Fruit fly (Drosophila melanogaster) Kc167 (cell line): ENCODE data around the gene Fit2.

Experiments
- Myc ChIP-seq: fragments of >200 bp; optimal IDR thresholded peaks from 2 replicates; lab custom pipeline; 2017; ENCODE audit warnings: missing external identifiers
- Sin3A ChIP-seq: fragments of >200 bp; optimal IDR thresholded peaks from 2 replicates; lab custom pipeline; 2018; ENCODE audit warnings: missing external identifiers
- h ChIP-seq: fragments of >200 bp; optimal IDR thresholded peaks from 3 replicates; lab custom pipeline; 2018; ENCODE audit warnings: missing external identifiers
- insv ChIP-seq: fragments of >200 bp; optimal IDR thresholded peaks from 3 replicates; lab custom pipeline; 2018; ENCODE audit warnings: missing external identifiers
- psq ChIP-seq: fragments of >200 bp; optimal IDR thresholded peaks from 2 replicates; lab custom pipeline; 2017; ENCODE audit warnings: missing external identifiers
- ttk ChIP-seq: sonication (Bioruptor generic); optimal IDR thresholded peaks from 2 replicates; lab custom pipeline; 2017; ENCODE audit warnings: missing external identifiers

Gene Fit2

DNA sequence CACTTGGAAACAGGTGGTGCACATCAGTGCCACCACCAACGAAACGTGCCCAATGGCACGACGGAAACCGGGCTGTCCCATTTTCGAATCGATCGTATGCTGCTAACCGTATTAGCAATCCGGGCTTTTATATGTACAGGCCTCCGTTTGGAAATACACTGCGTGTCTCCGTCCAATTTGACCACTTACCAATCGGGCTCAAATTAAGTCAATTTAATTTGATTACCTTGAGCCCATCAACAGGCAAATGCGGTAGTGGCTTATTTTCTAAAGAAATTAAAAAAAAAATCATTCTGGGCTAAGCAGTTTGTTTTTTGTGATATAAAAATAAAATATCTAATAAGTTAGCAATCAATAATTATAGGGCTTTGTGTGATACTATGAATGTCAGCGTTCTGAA, 487 bp upstream of the Fit2 start, which contains the start of gene a10:
Gene a10, minus strand, starts transcription at position 101 of the 400 bp plus-strand sequence.
- no peak for TF ChIP-seq h (lab: Kevin White, UChicago)
- TF ChIP-seq Myc (lab: Kevin White, UChicago) = no peak
- TF ChIP-seq psq = no peak
- TF ChIP-seq Sin3A = no peak
- no peak for TF ChIP-seq insv (lab: Kevin White, UChicago)

dm6 chr3L:17027310-17027709, 3.2 kb downstream of the Fit2 start, which contains the start of gene CG7730:
CG7730 (plus strand) TSS chr3L:17027515.
- TF ChIP-seq insv (lab: Kevin White, UChicago) (no peak), psq (no peak), ttk (lab: Kevin White, UChicago) (no peak), h (lab: Kevin White, UChicago) (no peak), Myc (lab: Kevin White, UChicago) (no peak), Sin3A (no peak)

DNA sequence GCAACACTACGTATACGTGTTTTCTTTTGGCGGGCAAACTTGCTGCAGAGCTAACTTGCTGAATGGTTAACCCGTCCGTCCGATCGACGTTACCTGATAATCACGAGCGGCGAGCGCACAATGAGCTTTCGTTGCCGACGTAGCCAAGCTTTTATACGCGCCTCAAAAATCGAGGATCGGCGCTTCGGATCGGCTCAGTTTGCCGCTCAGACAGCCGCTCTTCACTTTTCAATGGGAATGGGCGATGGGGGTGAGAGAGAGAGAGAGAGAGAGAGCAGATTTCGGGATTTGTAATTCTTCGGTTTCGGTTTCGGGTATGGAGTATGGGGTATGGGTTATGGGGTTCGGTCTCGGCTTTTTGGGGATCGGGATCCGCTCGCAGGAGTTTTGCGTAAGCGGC, 7.8 kb downstream of the Fit2 start, which contains the start of gene Ilp8:
Gene Ilp8, minus strand, starts transcription at position 110 of the 400 bp plus-strand sequence.
- no peak for TF ChIP-seq Myc (lab: Kevin White, UChicago)
- TF ChIP-seq insv (lab: Kevin White, UChicago) = no peak
- TF ChIP-seq Sin3A = no peak
- no peak for TF ChIP-seq ttk (lab: Kevin White, UChicago)
- no peak for TF ChIP-seq psq
- no peak for TF ChIP-seq h (lab: Kevin White, UChicago)

DNA sequence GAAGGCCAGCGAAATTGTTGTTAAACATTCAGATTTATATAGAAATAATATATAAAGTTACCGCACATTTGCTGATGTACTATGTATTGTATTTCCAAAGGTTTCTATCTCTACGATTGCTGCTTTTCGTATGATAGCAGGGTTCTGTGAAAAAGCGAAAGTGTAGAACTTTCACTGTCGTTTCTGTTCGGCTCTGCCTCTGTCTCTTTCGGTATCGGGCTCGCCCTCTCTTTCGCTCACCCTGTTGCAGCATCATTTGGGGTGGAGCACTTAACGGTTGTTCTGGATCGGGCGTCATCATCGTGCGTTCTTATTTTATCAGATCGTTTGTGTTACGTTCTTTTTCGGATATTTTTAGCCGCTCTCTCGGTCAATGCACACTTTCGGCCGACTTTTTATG, 9.2 kb downstream of the Fit2 start:
- TF ChIP-seq ttk (lab: Kevin White, UChicago) = no peak
- TF ChIP-seq Sin3A = no peak
- no peak for TF ChIP-seq Myc (lab: Kevin White, UChicago)
- no peak for TF ChIP-seq psq
- no peak for TF ChIP-seq insv (lab: Kevin White, UChicago)
- TF ChIP-seq h (lab: Kevin White, UChicago) = no peak

DNA sequence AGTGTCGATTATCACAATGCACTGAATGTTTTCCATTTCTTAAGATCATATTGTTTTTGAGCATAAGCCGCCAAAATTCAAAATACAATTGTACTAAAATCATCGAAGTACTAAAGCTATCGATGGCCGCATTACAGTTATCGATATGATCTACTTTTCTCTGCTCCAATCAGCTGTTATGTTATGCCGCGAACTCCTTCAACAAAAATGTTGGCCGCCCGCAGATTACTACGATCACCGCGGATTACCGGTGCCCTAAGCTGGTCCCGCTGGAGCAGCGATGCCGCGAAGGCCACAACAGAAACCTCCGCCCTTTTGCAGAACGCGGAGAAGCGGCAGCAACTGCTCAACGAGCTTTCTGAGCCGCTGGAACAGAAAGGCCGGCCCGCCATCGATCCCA, 11.4 kb downstream of the Fit2 start, which contains the start of gene beg:
Gene beg, plus strand, starts transcription at position 177 of the 400 bp plus-strand sequence.
- TF ChIP-seq psq (no peak), Sin3A (no peak)

dm6 chr3L:17042297-17042921, 18.3 kb downstream of the Fit2 start, which contains the start of the genes scaf6 and Papst2:
scaf6 (minus strand) TSS chr3L:17042574.
Papst2 (plus strand) TSS chr3L:17042797.
- TF ChIP-seq h (lab: Kevin White, UChicago) (no peak), psq (no peak), Sin3A (no peak), Myc (lab: Kevin White, UChicago) (no peak), ttk (lab: Kevin White, UChicago) (no peak), insv (lab: Kevin White, UChicago) (no peak)

dm6 chr3L:17044799-17045198, 20.7 kb downstream of the Fit2 start, which contains the start of gene Pop5:
Pop5 (minus strand) TSS chr3L:17045038.
- TF ChIP-seq ttk (lab: Kevin White, UChicago) (no peak), h (lab: Kevin White, UChicago) (no peak), psq (no peak), Myc (lab: Kevin White, UChicago) (no peak), Sin3A (no peak)

DNA sequence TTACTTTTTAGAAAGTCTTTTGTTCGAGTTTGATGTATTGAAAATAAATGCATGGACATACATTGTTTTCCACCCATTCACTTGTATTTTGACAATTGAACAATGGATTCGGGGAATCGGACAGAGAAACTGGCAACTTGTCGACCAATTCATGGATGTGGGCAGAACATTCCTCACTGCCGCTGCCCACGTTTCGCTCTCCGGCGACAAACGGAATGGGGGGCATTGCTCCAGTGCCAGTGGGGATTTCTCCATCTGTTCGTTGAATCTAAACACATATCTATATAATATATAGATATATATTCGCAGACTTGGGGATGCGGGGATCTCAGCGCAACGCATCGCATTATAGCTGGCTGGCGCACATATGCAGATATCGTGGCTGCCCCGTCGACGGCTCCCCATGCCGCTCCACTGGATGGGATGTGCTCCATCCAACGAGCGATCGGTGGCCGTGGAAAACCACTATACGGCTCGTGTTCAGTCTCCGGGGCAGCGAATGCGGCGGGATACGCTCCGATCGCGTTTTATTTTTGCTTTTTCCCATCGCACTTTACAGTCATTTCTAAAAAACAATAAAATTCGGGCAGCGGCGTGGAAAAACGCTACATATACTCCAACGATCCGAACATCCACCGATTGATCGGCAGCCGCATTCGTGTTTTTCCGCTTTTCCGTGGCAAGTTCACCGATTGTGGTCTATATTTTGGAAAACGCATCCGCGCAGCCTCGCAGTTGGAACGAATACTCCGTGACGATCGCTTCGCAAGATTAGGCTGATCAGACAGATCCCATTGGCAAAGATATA, 21.5 kb downstream of the Fit2 start, which contains the start of gene TpnC73F:
Gene TpnC73F, plus strand, starts transcription at position 633 of the 808 bp plus-strand sequence.
- TF ChIP-seq ttk (lab: Kevin White, UChicago) = no peak

dm6 chr3L:17047811-17048239, 23.7 kb downstream of the Fit2 start:
- TF ChIP-seq Myc (lab: Kevin White, UChicago) = no peak
- no peak for TF ChIP-seq insv (lab: Kevin White, UChicago)
- TF ChIP-seq h (lab: Kevin White, UChicago) = no peak
- TF ChIP-seq Sin3A = no peak
- TF ChIP-seq ttk (lab: Kevin White, UChicago) = no peak
- no peak for TF ChIP-seq psq

DNA sequence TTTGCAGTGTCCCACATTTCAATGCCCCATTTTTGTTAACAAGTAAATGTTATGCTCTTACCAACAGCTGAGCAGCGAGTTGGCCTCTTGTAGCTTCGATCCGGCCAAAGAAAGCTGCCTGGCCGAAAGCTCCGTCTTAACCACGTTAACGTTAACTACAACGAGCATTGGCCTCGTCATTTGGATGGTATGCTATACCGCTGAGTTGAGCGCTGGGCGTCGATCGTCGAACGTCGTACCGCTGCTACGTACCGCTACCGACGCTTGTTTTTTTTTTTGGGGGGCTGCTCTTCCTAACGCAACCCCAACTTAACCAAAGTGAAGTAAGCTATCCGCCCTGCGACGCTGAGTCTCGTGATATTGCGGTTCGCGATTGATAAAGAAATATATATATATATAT, 25.2 kb downstream of the Fit2 start, which contains the start of gene rogdi:
Gene rogdi, plus strand, starts transcription at position 199 of the 400 bp plus-strand sequence.
- no peak for TF ChIP-seq Sin3A
- no peak for TF ChIP-seq Myc (lab: Kevin White, UChicago)
- no peak for TF ChIP-seq psq
- no peak for TF ChIP-seq h (lab: Kevin White, UChicago)
- no peak for TF ChIP-seq ttk (lab: Kevin White, UChicago)
- TF ChIP-seq insv (lab: Kevin White, UChicago) = no peak

DNA sequence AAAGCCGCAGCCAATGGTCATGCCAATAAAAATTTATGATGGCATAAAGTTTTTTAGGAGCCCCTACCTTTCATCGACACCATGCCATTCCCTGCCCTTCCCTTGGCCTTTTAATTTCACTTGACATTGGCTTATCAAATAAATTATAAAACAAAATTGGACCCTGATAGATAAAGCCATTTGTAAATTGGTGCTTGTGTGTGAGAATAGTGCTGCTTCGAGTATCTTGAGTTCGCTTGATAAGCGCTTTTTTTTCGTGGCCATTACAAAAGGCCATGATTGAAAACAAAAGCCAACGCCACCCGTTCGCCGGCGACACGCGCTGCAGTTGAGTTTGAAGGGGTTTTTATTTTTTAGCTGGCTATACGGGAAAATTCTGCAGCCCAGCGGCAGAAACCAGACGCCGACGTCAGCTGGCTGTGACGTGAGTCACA, 25.8 kb downstream of the Fit2 start:
- no peak for TF ChIP-seq psq

- TF ChIP-seq psq (no peak), Myc (lab: Kevin White, UChicago) (no peak), Sin3A (no peak), h (lab: Kevin White, UChicago) (no peak), insv (lab: Kevin White, UChicago) (no peak), ttk (lab: Kevin White, UChicago) (no peak)
Measured at dm6 chr3L:17050661-17051452, 26.7 kb downstream of the Fit2 start.
